Fruit fly (Drosophila melanogaster): ENCODE results near the gene dsb.
A peak's percentile ranks its signal among the peaks of the same experiment; 100 is the strongest.

Gene dsb

dm6 chr3L:1859563-1859962 is 50.4 kb downstream of the dsb start:
- peak; percentile 5 for TF ChIP-seq Dfd (GFP tag; optimal IDR thresholded peaks at IDR 0.05)
- no peak for TF ChIP-seq brk (GFP tag; optimal IDR thresholded peaks at IDR 0.05)
- no peak for TF ChIP-seq CG32264 (GFP tag; optimal IDR thresholded peaks at IDR 0.05)
- peak; percentile 22 for TF ChIP-seq Sp1 (GFP tag; optimal IDR thresholded peaks at IDR 0.05)
- peak; percentile 8 for TF ChIP-seq CG9705 (GFP tag; optimal IDR thresholded peaks at IDR 0.05)
- TF ChIP-seq HLH106 (tag; optimal IDR thresholded peaks at IDR 0.05) = peak; percentile 17
- no peak for TF ChIP-seq ey (GFP tag; optimal IDR thresholded peaks at IDR 0.05)
- TF ChIP-seq dmrt93B (GFP tag; optimal IDR thresholded peaks at IDR 0.05) = no peak
- no peak for TF ChIP-seq fru (GFP tag; optimal IDR thresholded peaks at IDR 0.05)
- TF ChIP-seq dsf (GFP tag; optimal IDR thresholded peaks at IDR 0.05; ENCODE audit: borderline replicate concordance) = no peak
- TF ChIP-seq Hr83 (GFP tag; optimal IDR thresholded peaks at IDR 0.05; ENCODE audit: poor library complexity, severe bottlenecking) = peak; percentile 53
- peak; percentile 8 for TF ChIP-seq rgr (GFP tag; optimal IDR thresholded peaks at IDR 0.05)

dm6 chr3L:1856467-1857350 is 53.3 kb downstream of the dsb start, which contains the start of gene CG12024:
Gene CG12024, plus strand, starts transcription at chr3L:1857165.
- peak; percentile 58 for TF ChIP-seq brk (GFP tag; optimal IDR thresholded peaks at IDR 0.05)
- TF ChIP-seq lola (GFP tag; optimal IDR thresholded peaks at IDR 0.05) = no peak
- TF ChIP-seq CG9705 (GFP tag; optimal IDR thresholded peaks at IDR 0.05) = peak; percentile 64
- TF ChIP-seq OdsH (GFP tag; optimal IDR thresholded peaks at IDR 0.05) = peak; percentile 42
- TF ChIP-seq pan (optimal IDR thresholded peaks at IDR 0.05) = no peak
- TF ChIP-seq sv (GFP tag; optimal IDR thresholded peaks at IDR 0.05) = peak; percentile 53
- peak; percentile 47 for TF ChIP-seq dsf (GFP tag; optimal IDR thresholded peaks at IDR 0.05; ENCODE audit: borderline replicate concordance)
- peak; percentile 85 for TF ChIP-seq N (GFP tag; optimal IDR thresholded peaks at IDR 0.05)
- peak; percentile 55 for TF ChIP-seq h (GFP tag; optimal IDR thresholded peaks at IDR 0.05)
- TF ChIP-seq psq (GFP tag; optimal IDR thresholded peaks at IDR 0.05) = peak; percentile 41
- TF ChIP-seq Abd-B (GFP tag; optimal IDR thresholded peaks at IDR 0.05) = no peak
- no peak for TF ChIP-seq Hr83 (GFP tag; optimal IDR thresholded peaks at IDR 0.05; ENCODE audit: poor library complexity, severe bottlenecking)
- no peak for TF ChIP-seq Hr78 (GFP tag; optimal IDR thresholded peaks at IDR 0.05)
- TF ChIP-seq rgr (GFP tag; optimal IDR thresholded peaks at IDR 0.05) = peak; percentile 62
- TF ChIP-seq CrebA (GFP tag; optimal IDR thresholded peaks at IDR 0.05; ENCODE audit: borderline replicate concordance) = no peak
- TF ChIP-seq Dif (GFP tag; optimal IDR thresholded peaks at IDR 0.05; ENCODE audit: partially characterized antibody) = no peak
- TF ChIP-seq Hnf4 (GFP tag; optimal IDR thresholded peaks at IDR 0.05) = peak; percentile 62
- no peak for TF ChIP-seq GATAd (GFP tag; optimal IDR thresholded peaks at IDR 0.05)
- TF ChIP-seq woc (GFP tag; optimal IDR thresholded peaks at IDR 0.05) = peak; percentile 70
- TF ChIP-seq tai (GFP tag; optimal IDR thresholded peaks at IDR 0.05) = no peak
- no peak for TF ChIP-seq dl (GFP tag; optimal IDR thresholded peaks at IDR 0.05; ENCODE audit: insufficient read depth in 1 of 2, partially characterized antibody in 2 of 2)
- peak; percentile 51 for TF ChIP-seq Myc (optimal IDR thresholded peaks at IDR 0.05)
- TF ChIP-seq Sp1 (GFP tag; optimal IDR thresholded peaks at IDR 0.05) = no peak
- peak; percentile 77 for TF ChIP-seq HLH106 (tag; optimal IDR thresholded peaks at IDR 0.05)
- TF ChIP-seq usp (GFP tag; optimal IDR thresholded peaks at IDR 0.05) = no peak
- peak; percentile 56 for TF ChIP-seq dmrt93B (GFP tag; optimal IDR thresholded peaks at IDR 0.05)
- TF ChIP-seq Rel (GFP tag; optimal IDR thresholded peaks at IDR 0.05) = no peak
- TF ChIP-seq Rel (tag; optimal IDR thresholded peaks at IDR 0.05) = peak; percentile 98
- TF ChIP-seq br (GFP tag; optimal IDR thresholded peaks at IDR 0.05) = peak; percentile 60
- no peak for TF ChIP-seq Vsx2 (GFP tag; optimal IDR thresholded peaks at IDR 0.05; ENCODE audit: partially characterized antibody)
- no peak for TF ChIP-seq CG32264 (GFP tag; optimal IDR thresholded peaks at IDR 0.05)
- no peak for TF ChIP-seq jim (GFP tag; optimal IDR thresholded peaks at IDR 0.05)
- peak; percentile 70 for TF ChIP-seq Jra (GFP tag; optimal IDR thresholded peaks at IDR 0.05)
- peak; percentile 68 for TF ChIP-seq ey (GFP tag; optimal IDR thresholded peaks at IDR 0.05)
- TF ChIP-seq Mio (GFP tag; optimal IDR thresholded peaks at IDR 0.05) = no peak
- TF ChIP-seq sage (GFP tag; optimal IDR thresholded peaks at IDR 0.05) = no peak
- peak; percentile 75 for TF ChIP-seq fru (GFP tag; optimal IDR thresholded peaks at IDR 0.05)
- TF ChIP-seq foxo (GFP tag; optimal IDR thresholded peaks at IDR 0.05) = peak in 1 of 2 experiments; percentile 79
- TF ChIP-seq Dfd (GFP tag; optimal IDR thresholded peaks at IDR 0.05) = no peak
